ENCODE assay signal across 3 fruit fly cellular contexts in the genomic region with DNA sequence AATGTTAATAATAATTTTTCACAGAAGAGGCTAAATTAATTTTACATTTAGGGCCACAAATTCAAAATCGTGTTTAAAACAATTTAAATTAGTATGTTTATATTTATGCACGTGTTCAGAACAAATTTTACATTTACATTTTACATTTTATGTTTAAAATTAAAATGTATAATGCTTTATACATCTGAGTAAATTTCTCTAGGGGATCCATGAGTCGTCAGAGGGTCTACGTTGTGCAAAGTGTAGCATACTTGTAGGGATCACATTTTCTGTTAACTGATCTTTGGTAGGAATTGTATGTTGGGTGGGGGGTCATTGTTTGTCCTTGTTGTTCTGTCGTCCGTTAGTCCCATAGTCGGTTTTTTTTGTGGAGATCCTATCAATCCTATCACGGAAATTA.
TF ChIP-seq lines count a peak whose summit lies in the region.

No protein-coding gene starts in this region.

- TF ChIP-seq CTCF in whole organism, embryonic (GFP tag; optimal IDR thresholded peaks at IDR 0.05; lab: Kevin White, UChicago) = peak; percentile 78

TF ChIP-seq in whole organism, embryonic, 481 proteins besides CTCF, POLR2A, EP300 and RAD21:
- TF ChIP-seq amos (GFP tag; IDR thresholded peaks at IDR 0.05; lab: Robert Waterston, UW; ENCODE audit: partially characterized antibody) (peak; percentile 54; the same call in 1 of the 2 replicates), CG9609 (GFP tag; optimal IDR thresholded peaks at IDR 0.05; lab: Kevin White, UChicago) (no peak), knrl (GFP tag; IDR thresholded peaks at IDR 0.05; lab: Robert Waterston, UW; ENCODE audit: partially characterized antibody) (peak; percentile 48; the same call in 2 of the 3 replicates), Atf6 (GFP tag; IDR thresholded peaks at IDR 0.05; lab: Robert Waterston, UW) (no peak), Sox100B (GFP tag; optimal IDR thresholded peaks at IDR 0.05; lab: Kevin White, UChicago) (no peak), CG8290 (GFP tag; optimal IDR thresholded peaks at IDR 0.05; lab: Kevin White, UChicago) (peak; percentile 50), CG8290 (tag; optimal IDR thresholded peaks at IDR 0.05; lab: Kevin White, UChicago) (no peak), CG6791 (GFP tag; IDR thresholded peaks at IDR 0.05; lab: Robert Waterston, UW; ENCODE audit: partially characterized antibody) (peak; percentile 81), Lhr (GFP tag; optimal IDR thresholded peaks at IDR 0.05; lab: Kevin White, UChicago) (peak; percentile 28), stwl (tag; optimal IDR thresholded peaks at IDR 0.05; lab: Kevin White, UChicago) (peak; percentile 37), CG2199 (GFP tag; IDR thresholded peaks at IDR 0.05; lab: Robert Waterston, UW) (peak; percentile 39; the same call in 1 of the 3 replicates), CG9817 (tag; optimal IDR thresholded peaks at IDR 0.05; lab: Kevin White, UChicago) (no peak), peb (GFP tag; IDR thresholded peaks at IDR 0.05; lab: Robert Waterston, UW) (no peak), vfl (GFP tag; optimal IDR thresholded peaks at IDR 0.05; lab: Kevin White, UChicago) (no peak), CG16813 (GFP tag; IDR thresholded peaks at IDR 0.05; lab: Robert Waterston, UW; ENCODE audit: partially characterized antibody) (peak; percentile 47; the same call in 1 of the 3 replicates), Hmx (GFP tag; optimal IDR thresholded peaks at IDR 0.05; lab: Kevin White, UChicago) (no peak), CG6254 (GFP tag; optimal IDR thresholded peaks at IDR 0.05; lab: Kevin White, UChicago) (no peak)

TF ChIP-seq in whole organism, prepupa, 60 proteins besides CTCF, POLR2A, EP300 and RAD21:
- TF ChIP-seq salr (GFP tag; optimal IDR thresholded peaks at IDR 0.05; lab: Kevin White, UChicago) (no peak), topi (GFP tag; optimal IDR thresholded peaks at IDR 0.05; lab: Kevin White, UChicago) (no peak), svp (GFP tag; lab: Kevin White, UChicago) (peak; percentile 41)
TF ChIP-seq in whole organism, prepupa: peak in this region for 1.

TF ChIP-seq in whole organism, pupa, 21 proteins besides CTCF, POLR2A, EP300 and RAD21:
- TF ChIP-seq CG15710 (tag; optimal IDR thresholded peaks at IDR 0.05; lab: Kevin White, UChicago) (no peak), CG8301 (tag; optimal IDR thresholded peaks at IDR 0.05; lab: Kevin White, UChicago) (no peak), D1 (tag; optimal IDR thresholded peaks at IDR 0.05; lab: Kevin White, UChicago) (peak; percentile 67)
